Worm (Caenorhabditis elegans) whole organism, L2 larva: ENCODE data around the gene tig-3.

Experiments
- C34F6.9 ChIP-seq: fragments of 150-350 bp; optimal IDR thresholded peaks from 2 replicates; lab custom pipeline; 2014; ENCODE audit warnings: missing biosample characterization, missing genetic modification characterization
- F13H6.1 ChIP-seq: sonication (generic microtip); optimal IDR thresholded peaks from 2 replicates; lab custom pipeline; 2016; ENCODE audit warnings: missing genetic modification characterization, missing compliant biosample characterization
- R02D3.7 ChIP-seq: fragments of 150-350 bp; optimal IDR thresholded peaks from 2 replicates; lab custom pipeline; 2014; ENCODE audit warnings: missing biosample characterization, missing genetic modification characterization
- Y55F3AM.14 ChIP-seq: fragments of 200-800 bp; sonication (Bioruptor generic); optimal IDR thresholded peaks from 2 replicates; lab custom pipeline; 2018; ENCODE audit warnings: mild to moderate bottlenecking, missing genetic modification characterization, missing compliant biosample characterization
- ZK546.5 ChIP-seq: sonication (generic microtip); optimal IDR thresholded peaks from 2 replicates; lab custom pipeline; 2017; ENCODE audit warnings: missing biosample characterization, missing genetic modification characterization
- alr-1 ChIP-seq: fragments of 150-350 bp; optimal IDR thresholded peaks from 2 replicates; lab custom pipeline; 2014; ENCODE audit warnings: missing biosample characterization, missing genetic modification characterization
- aly-2 ChIP-seq: fragments of 150-350 bp; optimal IDR thresholded peaks from 2 replicates; lab custom pipeline; 2014; ENCODE audit warnings: missing biosample characterization, missing genetic modification characterization
- ama-1 ChIP-seq: fragments of 150-350 bp; optimal IDR thresholded peaks from 2 replicates; lab custom pipeline; 2018; ENCODE audit warnings: inconsistent platforms
- blmp-1 ChIP-seq: sonication (generic microtip); optimal IDR thresholded peaks from 2 replicates; lab custom pipeline; 2017; ENCODE audit warnings: missing genetic modification characterization, mild to moderate bottlenecking, missing compliant biosample characterization, antibody characterized with exemption, moderate library complexity; ENCODE audit not compliant: insufficient read depth
- crh-2 ChIP-seq: sonication (generic microtip); optimal IDR thresholded peaks from 2 replicates; lab custom pipeline; 2017; ENCODE audit warnings: missing biosample characterization, missing genetic modification characterization
- dmd-4 ChIP-seq: sonication (generic microtip); optimal IDR thresholded peaks from 2 replicates; lab custom pipeline; 2017; ENCODE audit warnings: missing biosample characterization, missing genetic modification characterization
- egl-27 ChIP-seq: sonication (generic microtip); optimal IDR thresholded peaks from 3 replicates; lab custom pipeline; 2017; ENCODE audit warnings: missing biosample characterization, missing genetic modification reagents, missing genetic modification characterization
- elt-1 ChIP-seq: fragments of 150-350 bp; optimal IDR thresholded peaks from 2 replicates; lab custom pipeline; 2014; ENCODE audit warnings: missing biosample characterization, missing genetic modification characterization
- elt-3 ChIP-seq: sonication (generic microtip); optimal IDR thresholded peaks from 2 replicates; lab custom pipeline; 2017; ENCODE audit warnings: missing biosample characterization, missing genetic modification characterization
- fos-1 ChIP-seq: fragments of 150-350 bp; optimal IDR thresholded peaks from 2 replicates; lab custom pipeline; 2014; ENCODE audit warnings: missing biosample characterization, missing genetic modification characterization
- gmeb-1 ChIP-seq: fragments of 150-350 bp; optimal IDR thresholded peaks from 2 replicates; lab custom pipeline; 2014; ENCODE audit warnings: missing biosample characterization, missing genetic modification characterization
- lin-13 ChIP-seq: fragments of 150-350 bp; optimal IDR thresholded peaks from 2 replicates; lab custom pipeline; 2014; ENCODE audit warnings: missing biosample characterization, missing genetic modification reagents, missing genetic modification characterization
- lsy-2 ChIP-seq, 2 experiments: fragments of 150-350 bp in 1 of 2; sonication (generic microtip) in 1 of 2; optimal IDR thresholded peaks; 2 replicates each; lab custom pipeline; 2014 to 2017; ENCODE audit warnings: missing biosample characterization in 2 of 2, missing genetic modification characterization in 2 of 2
- mab-5 ChIP-seq: fragments of 150-350 bp; optimal IDR thresholded peaks from 2 replicates; lab custom pipeline; 2014; ENCODE audit warnings: missing biosample characterization, missing genetic modification characterization
- mbf-1 ChIP-seq: sonication (generic microtip); optimal IDR thresholded peaks from 2 replicates; lab custom pipeline; 2017; ENCODE audit warnings: missing biosample characterization, missing genetic modification characterization
- mdl-1 ChIP-seq, 2 experiments: fragments of 150-350 bp in 1 of 2; sonication (generic microtip) in 1 of 2; optimal IDR thresholded peaks; 2 replicates each; lab custom pipeline; 2017; ENCODE audit warnings: missing biosample characterization in 2 of 2, missing genetic modification characterization in 2 of 2
- nhr-11 ChIP-seq: fragments of 150-350 bp; optimal IDR thresholded peaks from 2 replicates; lab custom pipeline; 2014; ENCODE audit warnings: missing biosample characterization, missing genetic modification characterization
- nhr-129 ChIP-seq: fragments of 150-350 bp; optimal IDR thresholded peaks from 2 replicates; lab custom pipeline; 2014; ENCODE audit warnings: missing biosample characterization, missing genetic modification characterization
- nhr-237 ChIP-seq: fragments of 150-350 bp; optimal IDR thresholded peaks from 2 replicates; lab custom pipeline; 2014; ENCODE audit warnings: missing biosample characterization, missing genetic modification characterization
- nhr-25 ChIP-seq: fragments of 150-350 bp; sonication (generic microtip); optimal IDR thresholded peaks from 3 replicates; lab custom pipeline; 2014; ENCODE audit warnings: missing biosample characterization, missing genetic modification characterization
- nhr-6 ChIP-seq: fragments of 150-350 bp; optimal IDR thresholded peaks from 2 replicates; lab custom pipeline; 2014; ENCODE audit warnings: missing biosample characterization, missing genetic modification characterization
- nhr-77 ChIP-seq: fragments of 150-350 bp; optimal IDR thresholded peaks from 2 replicates; lab custom pipeline; 2014; ENCODE audit warnings: missing biosample characterization, missing genetic modification characterization
- peb-1 ChIP-seq: fragments of 150-350 bp; optimal IDR thresholded peaks from 2 replicates; lab custom pipeline; 2014; ENCODE audit warnings: missing biosample characterization, missing genetic modification characterization
- sem-4 ChIP-seq: fragments of 150-350 bp; optimal IDR thresholded peaks from 2 replicates; lab custom pipeline; 2014; ENCODE audit warnings: missing biosample characterization, missing genetic modification reagents, missing genetic modification characterization
- skn-1 ChIP-seq: sonication (generic microtip); optimal IDR thresholded peaks from 2 replicates; lab custom pipeline; 2017; ENCODE audit warnings: missing biosample characterization, missing genetic modification characterization
- sma-3 ChIP-seq: sonication (generic microtip); optimal IDR thresholded peaks from 2 replicates; lab custom pipeline; 2016; ENCODE audit warnings: missing genetic modification reagents, missing genetic modification characterization, missing compliant biosample characterization
- sma-9 ChIP-seq, 2 experiments: fragments of 150-350 bp in 1 of 2; sonication (generic microtip) in 1 of 2; optimal IDR thresholded peaks; 2 replicates each; lab custom pipeline; 2014 to 2016; ENCODE audit warnings: missing genetic modification characterization in 2 of 2, mild to moderate bottlenecking in 1 of 2, missing biosample characterization in 1 of 2, missing compliant biosample characterization in 1 of 2, missing genetic modification reagents in 1 of 2, moderate library complexity in 1 of 2
- snpc-4 ChIP-seq: fragments of 150-350 bp; optimal IDR thresholded peaks from 2 replicates; lab custom pipeline; 2014; ENCODE audit warnings: missing biosample characterization, missing genetic modification characterization
- unc-39 ChIP-seq: fragments of 150-350 bp; optimal IDR thresholded peaks from 2 replicates; lab custom pipeline; 2014; ENCODE audit warnings: missing biosample characterization, missing genetic modification characterization
- unc-55 ChIP-seq: fragments of 150-350 bp; sonication (generic microtip); optimal IDR thresholded peaks from 3 replicates; lab custom pipeline; 2014; ENCODE audit warnings: missing biosample characterization, missing genetic modification reagents, missing genetic modification characterization
- zag-1 ChIP-seq: fragments of 150-350 bp; optimal IDR thresholded peaks from 2 replicates; lab custom pipeline; 2014; ENCODE audit warnings: missing biosample characterization, missing genetic modification characterization
- ztf-1 ChIP-seq: fragments of 200-800 bp; sonication (Bioruptor generic); conservative IDR thresholded peaks from 2 replicates; pipeline ENCODE4 v1.3.6; 2022; ENCODE audit warnings: missing genetic modification characterization, missing compliant biosample characterization
- ztf-4 ChIP-seq: fragments of 150-350 bp; optimal IDR thresholded peaks from 2 replicates; lab custom pipeline; 2014; ENCODE audit warnings: missing biosample characterization, missing genetic modification characterization

Gene tig-3

ce11 chrII:15209309-15209708 lies 42.3 kb downstream of the tig-3 start:
- TF ChIP-seq blmp-1 (peak; percentile 36), elt-3 (tag; lab: Kevin White, UChicago) (no peak), nhr-11 (tag; lab: Kevin White, UChicago) (no peak), C34F6.9 (peak; percentile 32), lsy-2 (tag; optimal IDR thresholded peaks at IDR 0.05; lab: Kevin White, UChicago) (peak in 1 of 2 experiments; percentile 12), unc-55 (peak; percentile 22), peb-1 (tag; lab: Kevin White, UChicago) (no peak), gmeb-1 (tag; lab: Kevin White, UChicago) (no peak), nhr-77 (tag; lab: Kevin White, UChicago) (no peak)

- TF ChIP-seq ZK546.5 (tag; lab: Kevin White, UChicago) (no peak), elt-1 (tag; lab: Kevin White, UChicago) (no peak), mbf-1 (tag; lab: Kevin White, UChicago) (no peak), blmp-1 (no peak), sem-4 (tag; lab: Kevin White, UChicago) (no peak), nhr-6 (tag; lab: Kevin White, UChicago) (no peak), nhr-11 (tag; lab: Kevin White, UChicago) (no peak), mdl-1 (tag; optimal IDR thresholded peaks at IDR 0.05; lab: Kevin White, UChicago) (no peak), ama-1 (no peak), egl-27 (tag; lab: Kevin White, UChicago) (no peak), F13H6.1 (tag; lab: Kevin White, UChicago) (no peak), aly-2 (tag; lab: Kevin White, UChicago) (no peak), lsy-2 (tag; optimal IDR thresholded peaks at IDR 0.05; lab: Kevin White, UChicago) (no peak)
Observed at ce11 chrII:15208874-15209273, 42.7 kb downstream of the tig-3 start.

DNA sequence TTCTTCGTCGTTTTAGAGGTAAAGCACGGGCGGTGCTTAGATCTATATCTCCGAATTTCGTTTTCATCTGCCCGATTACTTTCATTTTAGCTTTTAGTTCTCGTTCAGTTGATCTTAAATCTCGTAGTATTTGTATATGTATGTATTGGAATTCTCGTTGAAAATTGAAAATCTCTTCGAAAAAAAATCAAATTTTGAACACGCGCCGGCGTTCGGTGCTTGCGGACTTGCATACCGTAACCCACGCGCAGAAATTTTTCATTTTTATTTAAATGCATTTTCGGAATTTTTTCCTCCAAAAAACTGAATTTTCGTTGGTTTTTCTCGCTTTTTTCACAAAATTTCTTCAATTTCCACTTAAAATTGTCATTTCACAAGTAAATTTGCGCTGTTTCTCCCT lies 43.4 kb downstream of the tig-3 start:
- no peak for TF ChIP-seq sma-9 (GFP tag; optimal IDR thresholded peaks at IDR 0.05; lab: Kevin White, UChicago)
- no peak for TF ChIP-seq sma-9 (tag; optimal IDR thresholded peaks at IDR 0.05; lab: Kevin White, UChicago)
- no peak for TF ChIP-seq ZK546.5 (tag; lab: Kevin White, UChicago)
- TF ChIP-seq mdl-1 (tag; optimal IDR thresholded peaks at IDR 0.05; lab: Kevin White, UChicago), result no peak
- TF ChIP-seq nhr-237 (tag; lab: Kevin White, UChicago), result no peak
- TF ChIP-seq sma-3 (GFP tag; lab: Kevin White, UChicago), result no peak
- TF ChIP-seq ama-1, result peak; percentile 2
- TF ChIP-seq mbf-1 (tag; lab: Kevin White, UChicago), result no peak
- TF ChIP-seq dmd-4, result no peak
- TF ChIP-seq nhr-25, result no peak
- TF ChIP-seq gmeb-1 (tag; lab: Kevin White, UChicago), result peak; percentile 32
- TF ChIP-seq elt-3 (tag; lab: Kevin White, UChicago), result no peak
- TF ChIP-seq lsy-2 (tag; optimal IDR thresholded peaks at IDR 0.05; lab: Kevin White, UChicago), result peak; percentile 53 to 91

ce11 chrII:15207562-15207961 lies 44.0 kb downstream of the tig-3 start:
- TF ChIP-seq nhr-77 (tag; lab: Kevin White, UChicago) (no peak), sma-9 (GFP tag; optimal IDR thresholded peaks at IDR 0.05; lab: Kevin White, UChicago) (peak; percentile 31), sma-9 (tag; optimal IDR thresholded peaks at IDR 0.05; lab: Kevin White, UChicago) (no peak), fos-1 (tag; lab: Kevin White, UChicago) (peak; percentile 38)

DNA sequence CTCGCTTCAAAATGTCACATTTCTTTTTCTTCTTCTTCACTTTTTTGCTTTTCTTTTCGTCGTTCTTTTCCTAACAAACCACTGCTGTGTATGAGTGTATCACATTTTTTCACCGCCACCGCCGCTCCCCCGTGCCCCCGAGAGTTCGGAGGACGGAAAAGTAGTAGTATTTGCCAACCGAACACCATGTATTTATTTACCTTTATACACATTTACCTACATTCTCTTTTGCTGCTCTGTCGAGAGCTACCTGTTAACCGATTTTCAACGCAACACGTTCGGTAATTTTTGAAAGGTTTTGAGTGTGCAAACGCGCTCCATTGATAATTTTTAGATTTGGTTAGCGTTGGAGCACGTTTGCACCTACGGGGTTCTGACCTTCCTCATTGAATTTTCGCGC lies 45.4 kb downstream of the tig-3 start:
- TF ChIP-seq F13H6.1 (tag; lab: Kevin White, UChicago) (peak; percentile 0), mab-5 (tag; lab: Kevin White, UChicago) (no peak), elt-3 (tag; lab: Kevin White, UChicago) (no peak)

- TF ChIP-seq aly-2 (tag; lab: Kevin White, UChicago) (no peak), Y55F3AM.14 (GFP tag; lab: Kevin White, UChicago) (no peak), alr-1 (no peak), nhr-129 (tag; lab: Kevin White, UChicago) (peak; percentile 58), sma-3 (GFP tag; lab: Kevin White, UChicago) (peak; percentile 81), unc-55 (no peak), gmeb-1 (tag; lab: Kevin White, UChicago) (no peak), blmp-1 (peak; percentile 67), snpc-4 (tag; lab: Kevin White, UChicago) (no peak), nhr-77 (tag; lab: Kevin White, UChicago) (no peak), nhr-11 (tag; lab: Kevin White, UChicago) (no peak), zag-1 (tag; lab: Kevin White, UChicago) (no peak), skn-1 (tag; lab: Kevin White, UChicago) (no peak), ztf-4 (tag; lab: Kevin White, UChicago) (no peak), lsy-2 (tag; optimal IDR thresholded peaks at IDR 0.05; lab: Kevin White, UChicago) (peak in 1 of 2 experiments; percentile 56), crh-2 (tag; lab: Kevin White, UChicago) (peak; percentile 72), unc-39 (no peak), mab-5 (tag; lab: Kevin White, UChicago) (no peak), lin-13 (GFP tag; lab: Kevin White, UChicago) (peak; percentile 23), nhr-6 (tag; lab: Kevin White, UChicago) (peak; percentile 7), sma-9 (GFP tag; optimal IDR thresholded peaks at IDR 0.05; lab: Kevin White, UChicago) (peak; percentile 93), sma-9 (tag; optimal IDR thresholded peaks at IDR 0.05; lab: Kevin White, UChicago) (no peak), fos-1 (tag; lab: Kevin White, UChicago) (peak; percentile 31), C34F6.9 (peak; percentile 38), elt-1 (tag; lab: Kevin White, UChicago) (no peak), mdl-1 (tag; optimal IDR thresholded peaks at IDR 0.05; lab: Kevin White, UChicago) (peak; percentile 0 to 62), elt-3 (tag; lab: Kevin White, UChicago) (no peak), ama-1 (no peak), R02D3.7 (tag; lab: Kevin White, UChicago) (no peak), ztf-1 (no peak)
Observed at ce11 chrII:15205346-15205745, 46.2 kb downstream of the tig-3 start.
